Fruit fly (Drosophila melanogaster): ENCODE data around the gene CG10466.

- TF ChIP-seq usp (GFP tag; optimal IDR thresholded peaks at IDR 0.05) (no peak), EcR (GFP tag; optimal IDR thresholded peaks at IDR 0.05) (peak; percentile 69 to 87)
These were observed 3.6 kb downstream of the CG10466 start for dm6 chr2L:19795320-19796110.
